Fruit fly (Drosophila melanogaster): ENCODE data around the gene Tat.

DNA sequence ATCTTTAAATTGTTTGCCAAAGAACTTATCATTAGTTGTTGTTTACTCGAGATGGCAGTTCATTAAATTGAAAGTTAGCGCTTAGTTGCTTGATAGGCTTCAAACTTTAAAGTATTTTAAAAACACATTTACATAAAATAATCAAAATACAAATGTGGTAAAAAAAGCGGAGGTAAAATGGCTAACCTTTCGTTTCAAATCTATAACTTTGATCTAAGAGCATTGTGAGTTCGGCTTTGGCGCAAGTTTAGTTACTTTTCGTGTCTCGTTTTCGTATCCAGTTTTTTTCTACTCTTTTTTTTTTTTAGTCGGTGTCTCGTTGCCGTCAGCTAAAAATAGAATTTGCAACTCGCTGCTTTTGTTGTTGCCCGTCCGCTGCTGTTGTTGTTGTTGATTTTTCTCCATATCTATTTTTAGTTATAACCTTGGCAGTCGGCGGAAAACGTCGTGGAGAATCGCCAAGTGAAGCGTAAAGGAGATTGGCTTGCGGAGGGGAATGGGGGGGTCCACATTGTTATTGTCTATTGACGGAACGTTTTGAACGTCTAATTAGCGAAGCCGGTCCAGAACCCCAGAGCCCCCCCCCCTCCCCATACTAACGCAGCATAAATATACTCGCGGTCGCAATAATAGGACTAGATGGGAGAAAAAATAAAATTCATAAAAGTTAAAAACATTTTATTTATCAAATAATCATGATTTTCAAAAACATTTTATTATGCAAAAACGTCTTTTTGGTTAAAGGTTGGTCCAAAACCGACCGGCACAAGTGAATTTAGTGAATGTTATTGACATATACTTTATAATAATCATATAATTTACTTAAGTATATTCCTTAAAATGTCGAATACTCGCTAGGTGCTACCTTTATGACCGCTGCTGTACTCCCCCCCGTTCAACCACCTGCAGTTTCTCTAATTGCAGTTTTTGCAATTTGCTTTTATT lies 46.2 kb upstream of the Tat start:
- TF ChIP-seq psq (optimal IDR thresholded peaks at IDR 0.05), result no peak
- no peak for TF ChIP-seq Myc (optimal IDR thresholded peaks at IDR 0.05)
- TF ChIP-seq h (optimal IDR thresholded peaks at IDR 0.05), result no peak
- no peak for TF ChIP-seq Sin3A (optimal IDR thresholded peaks at IDR 0.05)
- TF ChIP-seq insv (optimal IDR thresholded peaks at IDR 0.05), result no peak
